Worm (Caenorhabditis elegans): ENCODE measurements around the gene best-24.

DNA sequence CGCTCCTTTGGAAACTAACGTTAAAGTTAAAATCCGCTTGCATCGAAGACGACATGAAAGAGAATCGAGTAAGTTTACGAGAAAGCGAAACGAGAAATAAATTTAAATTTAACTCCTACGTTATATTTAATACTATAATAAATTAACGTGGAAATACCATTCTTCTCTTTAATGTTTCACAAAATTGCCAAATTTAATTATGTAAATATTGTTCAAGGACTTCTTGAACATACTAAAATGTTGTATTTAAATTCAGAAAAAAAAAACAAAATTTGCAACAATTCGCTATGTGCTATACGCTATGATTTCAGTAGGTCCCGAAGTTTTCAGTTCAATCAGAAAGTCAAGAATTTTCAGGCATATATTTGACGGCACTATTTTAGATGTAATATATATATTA lies 3.9 kb upstream of the best-24 start, which contains the start of gene ZK688.10:
- TF ChIP-seq Y56A3A.18 (GFP tag; IDR thresholded peaks at IDR 0.05) (no peak), efl-1 (GFP tag; optimal IDR thresholded peaks at IDR 0.05) (no peak), tbx-9 (tag; optimal IDR thresholded peaks at IDR 0.05; ENCODE audit: borderline replicate concordance) (no peak), hlh-12 (tag; optimal IDR thresholded peaks at IDR 0.05) (no peak), F39B2.1 (GFP tag; IDR thresholded peaks at IDR 0.05) (no peak), pha-4 (tag; optimal IDR thresholded peaks at IDR 0.05) (no peak), Y53G8AR.9 (GFP tag; conservative IDR thresholded peaks at IDR 0.05) (no peak), ceh-27 (GFP tag; optimal IDR thresholded peaks at IDR 0.05) (no peak), zim-3 (tag; optimal IDR thresholded peaks at IDR 0.05) (no peak), K12H6.12 (tag; optimal IDR thresholded peaks at IDR 0.05) (no peak), aptf-2 (GFP tag; conservative IDR thresholded peaks at IDR 0.05) (no peak), ama-1 (optimal IDR thresholded peaks at IDR 0.05) (no peak), ama-1 (GFP tag; optimal IDR thresholded peaks at IDR 0.05) (no peak)

Data from whole organism, young adult.